Fruit fly (Drosophila melanogaster): ENCODE results near the gene CG32488.

Gene CG32488

dm6 chr3L:3015969-3016368, at the start of gene CG32488:
Gene CG32488, minus strand, starts transcription at chr3L:3016069.
- no peak for TF ChIP-seq noc (tag; optimal IDR thresholded peaks at IDR 0.05)

DNA sequence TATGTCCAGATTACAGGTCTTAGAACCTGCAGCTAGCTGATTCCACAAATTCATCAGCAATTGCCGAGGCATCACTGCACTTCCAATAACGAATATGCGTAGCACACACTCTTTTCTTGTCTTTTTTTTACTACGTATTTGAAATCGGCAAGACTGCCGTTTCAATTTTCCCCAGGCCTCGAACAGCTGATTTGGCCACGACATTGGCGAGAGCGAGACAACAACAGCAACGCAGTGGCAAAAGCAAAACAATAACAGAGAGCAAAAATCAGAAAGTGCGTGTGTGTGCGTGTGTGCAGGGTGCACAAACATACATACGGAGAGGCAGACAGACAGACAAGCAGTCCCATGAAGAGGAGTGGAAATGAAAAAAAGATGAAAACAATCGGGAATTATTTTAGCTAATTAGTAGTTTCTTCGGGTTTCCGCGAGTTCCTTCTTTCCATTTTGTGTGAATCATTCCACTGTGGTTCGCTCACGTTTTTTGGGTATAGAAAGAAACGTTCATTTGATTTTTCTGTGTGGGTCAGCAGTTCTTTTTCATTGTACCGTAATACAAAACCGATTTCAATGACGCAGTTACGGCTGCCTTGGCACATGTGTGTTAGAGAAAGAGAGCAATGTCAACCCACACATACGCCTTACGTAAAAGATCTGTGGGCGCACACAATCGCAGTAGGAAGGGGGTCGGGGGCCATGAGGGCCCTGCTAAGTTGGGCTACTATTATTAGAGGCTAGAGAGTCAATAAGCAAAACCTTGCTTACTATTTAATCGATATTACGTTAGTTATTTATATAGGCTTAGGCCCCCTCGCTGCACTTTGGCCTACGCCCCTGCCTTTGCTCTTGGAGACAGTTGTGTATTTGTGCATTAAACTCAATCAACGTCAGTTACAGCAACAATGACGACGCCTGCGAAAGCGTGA, 44.4 kb upstream of the CG32488 start:
- TF ChIP-seq noc (tag; optimal IDR thresholded peaks at IDR 0.05) = peak; percentile 99

- TF ChIP-seq noc (tag; optimal IDR thresholded peaks at IDR 0.05) = no peak
Measured at dm6 chr3L:3058970-3059883, 43.4 kb upstream of the CG32488 start.

- TF ChIP-seq noc (tag; optimal IDR thresholded peaks at IDR 0.05) = no peak
Measured at dm6 chr3L:3054851-3055250, 39.0 kb upstream of the CG32488 start, which contains the start of gene CG16753. Gene CG16753, plus strand, starts transcription at chr3L:3055079.

- no peak for TF ChIP-seq noc (tag; optimal IDR thresholded peaks at IDR 0.05)
Measured at dm6 chr3L:3054099-3054498, 38.2 kb upstream of the CG32488 start.

DNA sequence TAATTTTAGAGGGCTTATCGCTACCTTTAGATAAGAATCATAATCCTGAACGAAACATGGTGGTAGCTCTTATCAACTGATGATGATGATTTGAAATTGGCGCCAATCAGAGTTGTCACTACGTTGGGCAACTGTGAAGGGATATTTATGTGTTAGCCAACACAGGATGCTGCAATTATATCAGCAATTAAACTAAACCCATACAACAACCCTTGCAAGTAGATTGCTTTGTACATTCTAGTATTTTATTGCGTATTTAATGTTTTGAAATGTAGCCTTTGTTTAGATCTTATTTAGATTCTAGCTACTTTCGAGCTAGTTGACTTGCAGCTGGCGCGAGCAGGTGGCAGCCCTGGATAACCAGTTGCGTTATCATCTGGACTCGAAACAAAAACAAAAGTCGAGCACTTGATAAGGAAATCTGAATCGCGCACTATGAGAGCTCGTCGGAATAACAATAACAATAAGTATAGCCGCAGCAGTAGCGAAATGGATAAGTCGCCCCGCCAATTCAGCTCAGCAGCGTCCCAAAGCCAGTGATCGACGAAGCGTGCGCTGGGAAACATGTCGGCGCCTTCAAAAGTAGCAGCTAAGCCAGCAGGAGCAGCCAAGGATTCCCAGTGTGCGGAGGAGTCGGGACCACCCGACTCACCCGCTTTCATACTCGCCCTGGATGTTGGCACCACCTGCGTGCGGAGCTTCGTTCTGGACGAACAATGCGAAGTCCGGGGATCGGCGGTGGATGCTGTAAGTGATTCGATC, 36.4 kb upstream of the CG32488 start, which contains the start of gene CG1271:
CG1271 (plus strand) TSS at position 405 of the 762 bp plus-strand sequence.
- TF ChIP-seq noc (tag; optimal IDR thresholded peaks at IDR 0.05) = peak; percentile 94

dm6 chr3L:3050185-3050584, 34.3 kb upstream of the CG32488 start, which contains the start of gene CG32485:
Gene CG32485, plus strand, starts transcription at chr3L:3050323.
- TF ChIP-seq noc (tag; optimal IDR thresholded peaks at IDR 0.05) = no peak

- TF ChIP-seq noc (tag; optimal IDR thresholded peaks at IDR 0.05) = no peak
Measured at dm6 chr3L:3048647-3049046, 32.8 kb upstream of the CG32488 start.

- TF ChIP-seq noc (tag; optimal IDR thresholded peaks at IDR 0.05) = peak; percentile 93
Measured at dm6 chr3L:3046325-3047156, 30.7 kb upstream of the CG32488 start, which contains the start of the genes scramb2 and Sk2. Gene scramb2, minus strand, starts transcription at chr3L:3046812. Gene Sk2, plus strand, starts transcription at chr3L:3047087.

DNA sequence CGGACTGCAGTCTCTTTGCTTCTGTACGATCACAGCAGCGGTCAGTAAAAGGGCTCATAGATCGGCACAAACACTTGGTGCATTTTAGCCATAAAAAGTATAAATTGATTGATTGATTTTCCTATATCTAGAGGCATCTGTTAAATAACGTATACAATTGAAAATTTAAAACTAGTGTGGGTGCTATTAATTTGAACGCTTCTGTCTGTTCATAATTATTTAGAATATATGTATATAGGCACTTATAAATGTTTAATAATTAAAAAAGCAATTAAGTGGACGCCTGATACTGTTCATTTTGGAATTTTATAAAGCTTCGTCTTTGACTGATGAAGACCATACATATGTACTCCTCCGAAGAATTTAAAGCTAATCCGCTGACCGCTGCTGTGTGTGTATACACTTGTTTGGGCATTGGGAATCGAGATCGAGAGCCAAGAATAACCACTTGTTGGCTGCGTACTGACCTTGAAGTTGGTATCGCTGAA, 29.4 kb upstream of the CG32488 start:
- peak; percentile 73 for TF ChIP-seq noc (tag; optimal IDR thresholded peaks at IDR 0.05)

DNA sequence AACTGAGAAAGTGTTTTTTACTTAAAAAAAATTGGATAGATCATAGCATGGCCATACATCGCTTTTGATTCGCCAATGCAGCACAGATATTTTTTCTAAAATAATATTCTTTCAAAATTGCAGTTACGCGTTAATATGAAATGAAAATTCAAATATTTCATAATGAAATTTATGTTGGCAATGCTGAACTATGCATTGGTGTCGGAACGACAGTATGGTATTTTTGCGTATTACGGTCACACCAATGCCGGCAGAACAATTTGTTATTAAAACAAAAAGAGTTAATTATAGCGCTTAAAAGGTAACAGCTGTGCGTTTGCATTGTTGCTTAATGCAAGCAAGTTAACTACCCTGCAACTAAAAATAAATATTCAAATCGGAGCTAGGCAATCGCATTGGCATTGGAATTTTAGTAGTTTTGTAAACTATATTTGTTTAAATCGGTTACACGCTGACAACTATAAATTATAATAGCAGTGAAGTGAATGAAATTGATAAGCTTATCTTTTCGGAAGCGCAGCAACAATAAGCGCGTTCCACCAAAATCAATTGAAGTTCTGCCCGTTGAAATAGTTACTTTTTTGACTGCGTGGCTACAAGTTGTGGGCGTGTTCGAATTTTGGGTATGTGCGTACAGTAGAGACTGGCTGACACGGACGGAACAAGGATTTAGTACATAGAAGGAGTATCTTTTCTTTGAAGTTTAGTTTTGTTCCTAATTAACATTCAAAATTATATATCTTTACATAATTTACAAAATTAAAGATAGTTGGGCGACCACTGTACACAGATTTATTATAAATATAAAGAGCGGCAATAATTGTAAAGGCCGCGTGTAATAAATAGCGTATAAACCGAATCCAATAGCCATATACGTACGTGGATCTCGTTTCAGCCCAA, 26.5 kb upstream of the CG32488 start, which contains the start of gene Prx4:
Prx4 (plus strand) TSS at position 210 of the 900 bp plus-strand sequence.
- peak; percentile 82 for TF ChIP-seq noc (tag; optimal IDR thresholded peaks at IDR 0.05)

- TF ChIP-seq noc (tag; optimal IDR thresholded peaks at IDR 0.05) = peak; percentile 22
Measured at dm6 chr3L:3037822-3038563, 22.1 kb upstream of the CG32488 start.

Measured in whole organism, larva.